Worm (Caenorhabditis elegans): Measurements from ENCODE around the gene srz-101.
A peak's percentile ranks its signal among the peaks of the same experiment; 100 is the strongest.

srz-101 gene

ce11 chrV:16695499-16695898 lies 861 bp downstream of the srz-101 start:
- TF ChIP-seq ceh-45 (GFP tag; IDR thresholded peaks at IDR 0.05) = no peak

- TF ChIP-seq ref-2 (tag; optimal IDR thresholded peaks at IDR 0.05) = no peak
- no peak for TF ChIP-seq hlh-13 (GFP tag; optimal IDR thresholded peaks at IDR 0.05)
- TF ChIP-seq fkh-6 (tag; optimal IDR thresholded peaks at IDR 0.05) = no peak
- no peak for TF ChIP-seq ahr-1 (tag; optimal IDR thresholded peaks at IDR 0.05)
- TF ChIP-seq che-1 (tag; optimal IDR thresholded peaks at IDR 0.05) = no peak
- no peak for TF ChIP-seq dmd-4 (tag; optimal IDR thresholded peaks at IDR 0.05; ENCODE audit: borderline replicate concordance)
- no peak for TF ChIP-seq elt-2 (tag; optimal IDR thresholded peaks at IDR 0.05)
- no peak for TF ChIP-seq dve-1 (tag; optimal IDR thresholded peaks at IDR 0.05)
- no peak for TF ChIP-seq ceh-24 (tag; optimal IDR thresholded peaks at IDR 0.05)
- no peak for TF ChIP-seq pqm-1 (tag; optimal IDR thresholded peaks at IDR 0.05)
- no peak for TF ChIP-seq lim-6 (tag; optimal IDR thresholded peaks at IDR 0.05)
- TF ChIP-seq tbx-7 (tag; optimal IDR thresholded peaks at IDR 0.05) = no peak
Observed at ce11 chrV:16697178-16697577, 2.5 kb downstream of the srz-101 start, which contains the start of gene srw-41. Gene srw-41 (plus strand): TSS chrV:16697478.

ce11 chrV:16699752-16700259 lies 5.2 kb downstream of the srz-101 start, which contains the start of gene Y70C5C.1:
Gene Y70C5C.1 (plus strand): TSS chrV:16700209.
- TF ChIP-seq ceh-6 (GFP tag; optimal IDR thresholded peaks at IDR 0.05) = peak; percentile 5
- no peak for TF ChIP-seq hlh-6 (tag; optimal IDR thresholded peaks at IDR 0.05)
- TF ChIP-seq lin-11 (tag; optimal IDR thresholded peaks at IDR 0.05) = peak; percentile 42
- TF ChIP-seq mec-3 (tag; optimal IDR thresholded peaks at IDR 0.05; ENCODE audit: borderline replicate concordance) = no peak
- TF ChIP-seq hlh-13 (GFP tag; optimal IDR thresholded peaks at IDR 0.05) = peak; percentile 23
- TF ChIP-seq pha-2 (tag; optimal IDR thresholded peaks at IDR 0.05) = peak; percentile 57
- peak; percentile 36 for TF ChIP-seq C38D4.7 (GFP tag; optimal IDR thresholded peaks at IDR 0.05)
- TF ChIP-seq K02D7.2 (tag; optimal IDR thresholded peaks at IDR 0.05) = peak; percentile 32
- peak; percentile 40 for TF ChIP-seq gmeb-2 (tag; optimal IDR thresholded peaks at IDR 0.05)
- TF ChIP-seq pag-3 (tag; optimal IDR thresholded peaks at IDR 0.05; ENCODE audit: borderline replicate concordance) = no peak
- peak; percentile 41 for TF ChIP-seq ceh-19 (GFP tag; optimal IDR thresholded peaks at IDR 0.05)
- TF ChIP-seq pros-1 (tag; optimal IDR thresholded peaks at IDR 0.05) = no peak
- TF ChIP-seq che-1 (tag; optimal IDR thresholded peaks at IDR 0.05) = peak; percentile 61

- TF ChIP-seq pha-2 (tag; optimal IDR thresholded peaks at IDR 0.05) = no peak
- no peak for TF ChIP-seq che-1 (tag; optimal IDR thresholded peaks at IDR 0.05)
- no peak for TF ChIP-seq F13H6.1 (tag; optimal IDR thresholded peaks at IDR 0.05)
- TF ChIP-seq tbx-7 (tag; optimal IDR thresholded peaks at IDR 0.05) = no peak
Observed at ce11 chrV:16706549-16706948, 11.9 kb downstream of the srz-101 start, which contains the start of gene clec-9. Gene clec-9 (minus strand): TSS chrV:16706649.

- TF ChIP-seq ceh-45 (GFP tag; IDR thresholded peaks at IDR 0.05) (no peak), ceh-48 (tag; optimal IDR thresholded peaks at IDR 0.05) (no peak), ama-1 (optimal IDR thresholded peaks at IDR 0.05) (no peak), K02D7.2 (tag; optimal IDR thresholded peaks at IDR 0.05) (no peak), ceh-34 (tag; optimal IDR thresholded peaks at IDR 0.05) (no peak), nhr-232 (tag; optimal IDR thresholded peaks at IDR 0.05) (no peak), Y22D7AL.16 (tag; optimal IDR thresholded peaks at IDR 0.05) (no peak), zip-5 (tag; optimal IDR thresholded peaks at IDR 0.05) (no peak), che-1 (tag; optimal IDR thresholded peaks at IDR 0.05) (no peak), lin-11 (tag; optimal IDR thresholded peaks at IDR 0.05) (no peak), fax-1 (tag; optimal IDR thresholded peaks at IDR 0.05) (no peak), hlh-6 (tag; optimal IDR thresholded peaks at IDR 0.05) (no peak), pha-2 (tag; optimal IDR thresholded peaks at IDR 0.05) (no peak), ttx-3 (tag; optimal IDR thresholded peaks at IDR 0.05) (no peak), unc-3 (GFP tag; conservative IDR thresholded peaks at IDR 0.05) (no peak), unc-3 (tag; optimal IDR thresholded peaks at IDR 0.05) (no peak), unc-42 (tag; optimal IDR thresholded peaks at IDR 0.05) (no peak), ceh-14 (tag; optimal IDR thresholded peaks at IDR 0.05) (no peak)
Observed at ce11 chrV:16713797-16714196, 19.2 kb downstream of the srz-101 start.
